Worm (Caenorhabditis elegans): ENCODE results near the gene emb-1.

DNA sequence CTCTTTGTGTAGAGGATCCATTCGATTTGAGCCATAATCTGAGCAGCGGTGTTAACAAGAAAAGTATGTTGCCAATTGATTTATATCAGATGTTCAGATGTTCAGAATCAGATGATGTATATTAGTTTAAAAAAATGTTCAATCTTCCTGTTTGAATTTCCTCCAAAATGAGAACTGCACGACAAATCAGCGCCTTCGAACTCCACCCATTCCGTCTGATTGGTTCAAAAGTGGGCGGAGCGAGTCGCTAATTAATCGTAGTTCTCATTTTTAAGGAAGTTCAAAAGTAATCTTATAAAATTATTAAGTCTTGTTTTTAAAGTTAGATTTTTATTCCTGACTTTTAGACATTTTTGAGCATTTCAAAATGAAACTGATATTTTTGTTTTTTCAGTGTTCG lies 5.9 kb downstream of the emb-1 start:
- TF ChIP-seq ztf-11 (tag; optimal IDR thresholded peaks at IDR 0.05) (no peak), unc-62 (GFP tag; optimal IDR thresholded peaks at IDR 0.05 in 1 of 2) (peak in 1 of 2 experiments; percentile 73), unc-62 (tag; optimal IDR thresholded peaks at IDR 0.05) (no peak), lin-13 (GFP tag; optimal IDR thresholded peaks at IDR 0.05) (no peak), rbr-2 (tag; optimal IDR thresholded peaks at IDR 0.05) (no peak), aly-2 (tag; optimal IDR thresholded peaks at IDR 0.05) (no peak), gei-8 (GFP tag; optimal IDR thresholded peaks at IDR 0.05) (no peak), zip-11 (GFP tag; IDR thresholded peaks at IDR 0.05) (no peak), mdl-1 (tag; optimal IDR thresholded peaks at IDR 0.05) (no peak), T26A8.4 (GFP tag; IDR thresholded peaks at IDR 0.05) (no peak), unc-39 (tag; optimal IDR thresholded peaks at IDR 0.05) (no peak), nhr-237 (tag; optimal IDR thresholded peaks at IDR 0.05) (no peak), ctbp-1 (GFP tag; IDR thresholded peaks at IDR 0.05) (no peak)

Measured in whole organism, L4 larva.